Fruit fly (Drosophila melanogaster) whole organism, embryonic: ENCODE measurements around the gene a10.
A peak's percentile ranks its signal among the peaks of the same experiment; 100 is the strongest.

Experiments
- BEAF-32 ChIP-seq: fragments of 200-800 bp; sonication (Bioruptor generic); optimal IDR thresholded peaks from 3 replicates; lab custom pipeline; 2017; ENCODE audit warnings: missing biosample characterization, missing genetic modification characterization, mild to moderate bottlenecking, moderate library complexity, missing genetic modification reagents
- C15 ChIP-seq: fragments of 200-800 bp; sonication (Bioruptor generic); IDR thresholded peaks from 3 replicates; pipeline ENCODE4 v1.3.6; 2022; ENCODE audit warnings: missing biosample characterization, missing genetic modification characterization
- CG10209 ChIP-seq: fragments of 200-800 bp; sonication (Bioruptor generic); optimal IDR thresholded peaks from 3 replicates; lab custom pipeline; 2017; ENCODE audit warnings: missing biosample characterization, mild to moderate bottlenecking, missing genetic modification characterization, missing genetic modification reagents
- CG11695 ChIP-seq: fragments of 200-800 bp; sonication (Bioruptor generic); IDR thresholded peaks from 3 replicates; pipeline ENCODE4 v1.3.6; 2022; ENCODE audit warnings: missing biosample characterization, missing genetic modification characterization
- CG15269 ChIP-seq: fragments of 200-800 bp; sonication (Bioruptor generic); optimal IDR thresholded peaks from 2 replicates; lab custom pipeline; 2018; ENCODE audit warnings: missing biosample characterization, mild to moderate bottlenecking, missing genetic modification characterization, moderate library complexity
- CG16813 ChIP-seq: fragments of 200-800 bp; sonication (Bioruptor generic); IDR thresholded peaks from 3 replicates; pipeline ENCODE4 v1.3.6; 2022; ENCODE audit warnings: missing biosample characterization, missing genetic modification characterization; ENCODE audit not compliant: partially characterized antibody
- CG17568 ChIP-seq: fragments of 200-800 bp; sonication (Bioruptor generic); optimal IDR thresholded peaks from 2 replicates; lab custom pipeline; 2018; ENCODE audit warnings: missing biosample characterization, mild to moderate bottlenecking, missing genetic modification characterization, moderate library complexity
- CG17912 ChIP-seq: fragments of 200-800 bp; sonication (Bioruptor generic); optimal IDR thresholded peaks from 2 replicates; lab custom pipeline; 2018; ENCODE audit warnings: missing biosample characterization, mild to moderate bottlenecking, missing genetic modification characterization
- CG1832 ChIP-seq: fragments of 200-800 bp; sonication (Bioruptor generic); optimal IDR thresholded peaks from 2 replicates; lab custom pipeline; 2017; ENCODE audit warnings: missing biosample characterization, mild to moderate bottlenecking, missing genetic modification characterization, inconsistent platforms
- CG30020 ChIP-seq: fragments of 200-800 bp; optimal IDR thresholded peaks from 2 replicates; lab custom pipeline; 2019; ENCODE audit warnings: missing biosample characterization, mild to moderate bottlenecking, missing genetic modification characterization, moderate library complexity
- CG31365 ChIP-seq: fragments of 200-800 bp; sonication (Bioruptor generic); optimal IDR thresholded peaks from 2 replicates; lab custom pipeline; 2018; ENCODE audit warnings: missing biosample characterization, mild to moderate bottlenecking, missing genetic modification characterization
- CG3281 ChIP-seq: fragments of 200-800 bp; sonication (Bioruptor generic); optimal IDR thresholded peaks from 3 replicates; lab custom pipeline; 2017; ENCODE audit warnings: missing biosample characterization, mild to moderate bottlenecking, missing genetic modification characterization
- CG34376 ChIP-seq: fragments of 200-800 bp; sonication (Bioruptor generic); optimal IDR thresholded peaks from 2 replicates; lab custom pipeline; 2018; ENCODE audit warnings: missing biosample characterization, mild to moderate bottlenecking, missing genetic modification characterization
- CG4820 ChIP-seq: fragments of 200-800 bp; sonication (Bioruptor generic); optimal IDR thresholded peaks from 3 replicates; lab custom pipeline; 2016; ENCODE audit warnings: missing biosample characterization, missing genetic modification characterization
- CG5180 ChIP-seq: fragments of 200-800 bp; sonication (Bioruptor generic); optimal IDR thresholded peaks from 3 replicates; lab custom pipeline; 2017; ENCODE audit warnings: missing biosample characterization, missing genetic modification characterization, mild to moderate bottlenecking, moderate library complexity, missing genetic modification reagents
- CG6175 ChIP-seq: fragments of 200-800 bp; sonication (Bioruptor generic); IDR thresholded peaks from 3 replicates; pipeline ENCODE4 v1.3.6; 2022; ENCODE audit warnings: missing biosample characterization, missing genetic modification characterization
- CG6765 ChIP-seq: fragments of 200-800 bp; sonication (Bioruptor generic); optimal IDR thresholded peaks from 3 replicates; lab custom pipeline; 2017; ENCODE audit warnings: missing biosample characterization, mild to moderate bottlenecking, missing genetic modification characterization
- CG7372 ChIP-seq: fragments of 200-800 bp; sonication (Bioruptor generic); IDR thresholded peaks from 2 replicates; pipeline ENCODE4 v1.3.6; 2022; ENCODE audit warnings: missing biosample characterization, missing genetic modification characterization
- Chrac-16 ChIP-seq: fragments of 200-800 bp; sonication (Bioruptor generic); optimal IDR thresholded peaks from 3 replicates; lab custom pipeline; 2016; ENCODE audit warnings: missing biosample characterization, missing genetic modification characterization
- Doc3 ChIP-seq: fragments of 200-800 bp; sonication (Bioruptor generic); IDR thresholded peaks from 3 replicates; pipeline ENCODE4 v1.3.6; 2022; ENCODE audit warnings: missing biosample characterization, missing genetic modification characterization; ENCODE audit not compliant: partially characterized antibody
- Fer1 ChIP-seq: fragments of 200-800 bp; sonication (Bioruptor generic); optimal IDR thresholded peaks from 2 replicates; lab custom pipeline; 2017; ENCODE audit warnings: missing biosample characterization, mild to moderate bottlenecking, missing genetic modification characterization
- Hr39 ChIP-seq: fragments of >200 bp; optimal IDR thresholded peaks from 2 replicates; lab custom pipeline; 2017
- MBD-R2 ChIP-seq: fragments of 200-800 bp; sonication (Bioruptor generic); IDR thresholded peaks from 2 replicates; pipeline ENCODE4 v1.3.6; 2022; ENCODE audit warnings: missing biosample characterization, missing genetic modification characterization
- MESR4 ChIP-seq: fragments of 200-800 bp; sonication (Bioruptor generic); optimal IDR thresholded peaks from 2 replicates; lab custom pipeline; 2018; ENCODE audit warnings: missing biosample characterization, mild to moderate bottlenecking, missing genetic modification characterization, moderate library complexity
- Max ChIP-seq: fragments of 200-800 bp; sonication (Bioruptor generic); optimal IDR thresholded peaks from 2 replicates; lab custom pipeline; 2016; ENCODE audit warnings: missing biosample characterization, mild to moderate bottlenecking, missing genetic modification characterization
- NC2α ChIP-seq: fragments of 200-800 bp; sonication (Bioruptor generic); optimal IDR thresholded peaks from 2 replicates; lab custom pipeline; 2016; ENCODE audit warnings: missing biosample characterization, missing genetic modification characterization
- Neu2 ChIP-seq: fragments of 200-800 bp; sonication (Bioruptor generic); optimal IDR thresholded peaks from 3 replicates; lab custom pipeline; 2016; ENCODE audit warnings: missing biosample characterization, missing genetic modification characterization, borderline replicate concordance
- NfI ChIP-seq: fragments of 200-800 bp; sonication (Bioruptor generic); optimal IDR thresholded peaks from 3 replicates; lab custom pipeline; 2018; ENCODE audit warnings: missing biosample characterization, mild to moderate bottlenecking, missing genetic modification characterization, moderate library complexity
- Opbp ChIP-seq: fragments of 200-800 bp; sonication (Bioruptor generic); IDR thresholded peaks from 3 replicates; pipeline ENCODE4 v1.3.6; 2022; ENCODE audit warnings: missing biosample characterization, missing genetic modification characterization; ENCODE audit not compliant: partially characterized antibody
- PHDP ChIP-seq: fragments of 200-800 bp; sonication (Bioruptor generic); optimal IDR thresholded peaks from 3 replicates; lab custom pipeline; 2018; ENCODE audit warnings: missing biosample characterization, mild to moderate bottlenecking, missing genetic modification characterization, moderate library complexity
- Spps ChIP-seq: fragments of 200-800 bp; sonication (Bioruptor generic); optimal IDR thresholded peaks from 2 replicates; lab custom pipeline; 2018; ENCODE audit warnings: missing biosample characterization, mild to moderate bottlenecking, missing genetic modification characterization
- Stat92E ChIP-seq, 3 experiments: fragments of >200 bp in 2 of 3; fragments of 200-800 bp in 1 of 3; sonication (Bioruptor generic) in 1 of 3; optimal IDR thresholded peaks; 2 replicates each; lab custom pipeline; 2017 to 2019; ENCODE audit warnings: missing biosample characterization in 3 of 3, missing genetic modification characterization in 3 of 3, mild to moderate bottlenecking in 1 of 3, moderate library complexity in 1 of 3
- ab ChIP-seq: fragments of 200-800 bp; sonication (Bioruptor generic); optimal IDR thresholded peaks from 2 replicates; lab custom pipeline; 2016; ENCODE audit warnings: missing biosample characterization, missing genetic modification characterization
- bsh ChIP-seq, 2 experiments: fragments of 200-800 bp; sonication (Bioruptor generic); optimal IDR thresholded peaks; 2 replicates each; lab custom pipeline; 2017 to 2018; ENCODE audit warnings: mild to moderate bottlenecking in 2 of 2, missing biosample characterization in 2 of 2, missing genetic modification characterization in 2 of 2, moderate library complexity in 1 of 2
- danr ChIP-seq: fragments of 200-800 bp; sonication (Bioruptor generic); IDR thresholded peaks from 2 replicates; pipeline ENCODE4 v1.3.6; 2022; ENCODE audit warnings: missing biosample characterization, missing genetic modification characterization
- dysf ChIP-seq: fragments of 200-800 bp; sonication (Bioruptor generic); IDR thresholded peaks from 3 replicates; pipeline ENCODE4 v1.3.6; 2022; ENCODE audit warnings: missing biosample characterization, missing genetic modification characterization
- grn ChIP-seq: fragments of 200-800 bp; sonication (Bioruptor generic); optimal IDR thresholded peaks from 3 replicates; lab custom pipeline; 2017; ENCODE audit warnings: missing biosample characterization, missing genetic modification characterization
- nmo ChIP-seq: fragments of 200-800 bp; sonication (Bioruptor generic); optimal IDR thresholded peaks from 2 replicates; lab custom pipeline; 2018; ENCODE audit warnings: missing biosample characterization, mild to moderate bottlenecking, missing genetic modification characterization, moderate library complexity
- nom ChIP-seq: fragments of 200-800 bp; sonication (Bioruptor generic); optimal IDR thresholded peaks from 2 replicates; lab custom pipeline; 2017; ENCODE audit warnings: missing biosample characterization, missing genetic modification characterization, mild to moderate bottlenecking, moderate library complexity, missing genetic modification reagents
- prd ChIP-seq, 3 experiments: fragments of >200 bp in 2 of 3; fragments of 200-800 bp in 1 of 3; sonication (Bioruptor generic) in 1 of 3; optimal IDR thresholded peaks in 2 of 3; IDR thresholded peaks in 1 of 3; 2 replicates in 2 of 3; 3 replicates in 1 of 3; pipeline versions ENCODE4 v1.3.6 to Lab custom; 2017 to 2022; ENCODE audit warnings: missing biosample characterization in 1 of 3, missing genetic modification characterization in 1 of 3
- pum ChIP-seq: fragments of 200-800 bp; sonication (Bioruptor generic); optimal IDR thresholded peaks from 2 replicates; lab custom pipeline; 2016; ENCODE audit warnings: missing biosample characterization, missing genetic modification characterization
- shn ChIP-seq: fragments of 200-800 bp; sonication (Bioruptor generic); optimal IDR thresholded peaks from 3 replicates; lab custom pipeline; 2016; ENCODE audit warnings: missing biosample characterization, missing genetic modification characterization
- slou ChIP-seq: fragments of 200-800 bp; sonication (Bioruptor generic); optimal IDR thresholded peaks from 3 replicates; lab custom pipeline; 2016; ENCODE audit warnings: missing biosample characterization, missing genetic modification characterization
- slp2 ChIP-seq: fragments of 200-800 bp; sonication (Bioruptor generic); optimal IDR thresholded peaks from 2 replicates; lab custom pipeline; 2016; ENCODE audit warnings: missing biosample characterization, missing genetic modification characterization
- sob ChIP-seq: fragments of 200-800 bp; sonication (Bioruptor generic); IDR thresholded peaks from 2 replicates; pipeline ENCODE4 v1.3.6; 2022; ENCODE audit warnings: missing biosample characterization, missing genetic modification characterization
- sqz ChIP-seq: fragments of 200-800 bp; sonication (Bioruptor generic); optimal IDR thresholded peaks from 3 replicates; lab custom pipeline; 2018; ENCODE audit warnings: missing biosample characterization, mild to moderate bottlenecking, missing genetic modification characterization
- stc ChIP-seq: fragments of 200-800 bp; sonication (Bioruptor generic); IDR thresholded peaks from 2 replicates; pipeline ENCODE4 v1.3.6; 2022; ENCODE audit warnings: missing biosample characterization, missing genetic modification characterization
- tin ChIP-seq: fragments of 200-800 bp; sonication (Bioruptor generic); optimal IDR thresholded peaks from 3 replicates; lab custom pipeline; 2016; ENCODE audit warnings: missing biosample characterization, missing genetic modification characterization
- toy ChIP-seq: fragments of 200-800 bp; sonication (Bioruptor generic); IDR thresholded peaks from 2 replicates; pipeline ENCODE4 v1.3.6; 2022; ENCODE audit warnings: missing biosample characterization, missing genetic modification characterization
- unpg ChIP-seq: fragments of 200-800 bp; sonication (Bioruptor generic); optimal IDR thresholded peaks from 3 replicates; lab custom pipeline; 2018; ENCODE audit warnings: missing biosample characterization, mild to moderate bottlenecking, missing genetic modification characterization, moderate library complexity

Gene a10

dm6 chr3L:16989169-16989568, 34.4 kb downstream of the a10 start (continued):
- no peak for TF ChIP-seq Hr39 (lab: Kevin White, UChicago)
- no peak for TF ChIP-seq shn
- TF ChIP-seq tin, result no peak
- TF ChIP-seq CG5180 (GFP tag; lab: Kevin White, UChicago), result no peak
- peak; percentile 45 for TF ChIP-seq CG3281
- TF ChIP-seq slou (GFP tag; lab: Kevin White, UChicago), result no peak
- peak; percentile 62; the same call in 2 of the 3 replicates for TF ChIP-seq dysf (GFP tag; lab: Robert Waterston, UW)
- no peak for TF ChIP-seq Neu2
- TF ChIP-seq BEAF-32 (GFP tag; lab: Kevin White, UChicago), result no peak
- no peak for TF ChIP-seq Chrac-16 (GFP tag; lab: Kevin White, UChicago)
- no peak for TF ChIP-seq CG31365 (tag; lab: Kevin White, UChicago)
- TF ChIP-seq nom (GFP tag; lab: Kevin White, UChicago), result peak; percentile 59
- TF ChIP-seq ab, result no peak
- TF ChIP-seq sob, result no peak
- no peak for TF ChIP-seq CG6175
- no peak for TF ChIP-seq CG30020 (tag; lab: Kevin White, UChicago)
- peak; percentile 37 to 53 for TF ChIP-seq bsh (GFP tag; optimal IDR thresholded peaks at IDR 0.05; lab: Kevin White, UChicago)
- peak; percentile 37 for TF ChIP-seq Fer1 (GFP tag; lab: Kevin White, UChicago)
- TF ChIP-seq Max (GFP tag; lab: Kevin White, UChicago), result no peak
- no peak for TF ChIP-seq CG16813 (GFP tag; lab: Robert Waterston, UW)
- TF ChIP-seq NfI (GFP tag; lab: Kevin White, UChicago), result peak; percentile 40
- TF ChIP-seq CG4820 (GFP tag; lab: Kevin White, UChicago), result no peak
- TF ChIP-seq CG17912 (GFP tag; lab: Kevin White, UChicago), result no peak
- peak; percentile 54; the same call in 1 of the 3 replicates for TF ChIP-seq CG11695
- TF ChIP-seq unpg, result peak; percentile 42
- peak in 1 of 3 experiments; percentile 30 for TF ChIP-seq Stat92E (GFP tag; optimal IDR thresholded peaks at IDR 0.05; lab: Kevin White, UChicago)
- TF ChIP-seq danr, result no peak
- no peak for TF ChIP-seq CG17568 (GFP tag; lab: Kevin White, UChicago)
- TF ChIP-seq CG10209, result no peak
- peak; percentile 68 for TF ChIP-seq CG15269 (tag; lab: Kevin White, UChicago)
- no peak for TF ChIP-seq C15
- no peak for TF ChIP-seq CG7372 (GFP tag; lab: Robert Waterston, UW)
- no peak for TF ChIP-seq sqz (GFP tag; lab: Kevin White, UChicago)
- no peak for TF ChIP-seq stc
- TF ChIP-seq Doc3 (GFP tag; lab: Robert Waterston, UW), result no peak
- TF ChIP-seq toy (GFP tag; lab: Robert Waterston, UW), result no peak
- peak; percentile 11 for TF ChIP-seq grn (GFP tag; lab: Kevin White, UChicago)
- TF ChIP-seq PHDP (tag; lab: Kevin White, UChicago), result peak; percentile 52
- no peak for TF ChIP-seq pum (GFP tag; lab: Kevin White, UChicago)
- no peak for TF ChIP-seq prd (optimal IDR thresholded peaks at IDR 0.05; lab: Kevin White, UChicago)
- TF ChIP-seq prd (GFP tag; IDR thresholded peaks at IDR 0.05; lab: Robert Waterston, UW), result no peak; the same call in 2 of the 3 replicates
- TF ChIP-seq Opbp, result no peak
- TF ChIP-seq CG34376, result no peak
- TF ChIP-seq MBD-R2, result no peak; the same call in 1 of the 2 replicates
- TF ChIP-seq NC2α (GFP tag; lab: Kevin White, UChicago), result no peak
- no peak for TF ChIP-seq MESR4 (GFP tag; lab: Kevin White, UChicago)
- TF ChIP-seq nmo (GFP tag; lab: Kevin White, UChicago), result peak; percentile 48
- TF ChIP-seq CG1832 (GFP tag; lab: Kevin White, UChicago), result no peak
- no peak for TF ChIP-seq Spps (tag; lab: Kevin White, UChicago)
- TF ChIP-seq slp2 (GFP tag; lab: Kevin White, UChicago), result no peak
- no peak for TF ChIP-seq CG6765 (GFP tag; lab: Kevin White, UChicago)
